Worm (Caenorhabditis elegans) whole organism, L3 larva: ENCODE data around the gene F53A9.1.

Experiments
- nhr-12 ChIP-seq: fragments of 150-350 bp; optimal IDR thresholded peaks from 2 replicates; lab custom pipeline; 2014; ENCODE audit warnings: missing biosample characterization, missing genetic modification characterization
- nhr-237 ChIP-seq: fragments of 150-350 bp; optimal IDR thresholded peaks from 2 replicates; lab custom pipeline; 2014; ENCODE audit warnings: missing biosample characterization, missing genetic modification characterization
- nhr-25 ChIP-seq: sonication (generic microtip); optimal IDR thresholded peaks from 2 replicates; lab custom pipeline; 2017; ENCODE audit warnings: missing biosample characterization, missing genetic modification characterization
- pha-4 ChIP-seq: fragments of 150-350 bp; optimal IDR thresholded peaks from 2 replicates; lab custom pipeline; 2014; ENCODE audit warnings: missing biosample characterization, missing genetic modification reagents, missing genetic modification characterization
- pqm-1 ChIP-seq: fragments of 150-350 bp; optimal IDR thresholded peaks from 2 replicates; lab custom pipeline; 2017; ENCODE audit warnings: missing biosample characterization, missing genetic modification characterization, inconsistent platforms
- snpc-4 ChIP-seq: fragments of 150-350 bp; optimal IDR thresholded peaks from 2 replicates; lab custom pipeline; 2014; ENCODE audit warnings: missing biosample characterization, missing genetic modification characterization
- zag-1 ChIP-seq: fragments of 150-350 bp; optimal IDR thresholded peaks from 2 replicates; lab custom pipeline; 2014; ENCODE audit warnings: missing biosample characterization, missing genetic modification characterization

- no peak for TF ChIP-seq nhr-12
- TF ChIP-seq nhr-25, result no peak
- TF ChIP-seq nhr-237 (tag; lab: Kevin White, UChicago), result no peak
- TF ChIP-seq snpc-4, result no peak
- TF ChIP-seq pqm-1 (tag; lab: Kevin White, UChicago), result peak; percentile 13
- TF ChIP-seq pha-4, result peak; percentile 67
- TF ChIP-seq zag-1 (tag; lab: Kevin White, UChicago), result no peak
Measured at ce11 chrX:8719888-8720287, 8.5 kb downstream of the F53A9.1 start.
